Worm (Caenorhabditis elegans): ENCODE measurements around the gene wrb-1.
A peak's percentile ranks its signal among the peaks of the same experiment; 100 is the strongest.

Gene wrb-1

ce11 chrV:1157443-1157842 lies 38.4 kb upstream of the wrb-1 start:
- no peak for TF ChIP-seq lir-3 (tag; optimal IDR thresholded peaks at IDR 0.05; ENCODE audit: poor library complexity)
- TF ChIP-seq ceh-63 (GFP tag; optimal IDR thresholded peaks at IDR 0.05): no peak
- no peak for TF ChIP-seq vab-15 (tag; optimal IDR thresholded peaks at IDR 0.05)
- TF ChIP-seq alr-1 (tag; optimal IDR thresholded peaks at IDR 0.05; ENCODE audit: borderline replicate concordance): no peak
- no peak for TF ChIP-seq elt-2 (tag; optimal IDR thresholded peaks at IDR 0.05)
- TF ChIP-seq Y116A8C.19 (tag; optimal IDR thresholded peaks at IDR 0.05; ENCODE audit: borderline replicate concordance): no peak
- no peak for TF ChIP-seq grh-1 (GFP tag; IDR thresholded peaks at IDR 0.05)
- TF ChIP-seq ceh-82 (tag; optimal IDR thresholded peaks at IDR 0.05): peak in 1 of 3 experiments; percentile 9
- TF ChIP-seq pag-3 (tag; optimal IDR thresholded peaks at IDR 0.05; ENCODE audit: borderline replicate concordance, insufficient read depth): no peak
- TF ChIP-seq lin-14 (GFP tag; optimal IDR thresholded peaks at IDR 0.05): peak; percentile 15
- no peak for TF ChIP-seq mdl-1 (tag; optimal IDR thresholded peaks at IDR 0.05)

- TF ChIP-seq lin-13 (GFP tag; optimal IDR thresholded peaks at IDR 0.05) (no peak), lin-15B (tag; optimal IDR thresholded peaks at IDR 0.05) (no peak), irx-1 (tag; optimal IDR thresholded peaks at IDR 0.05) (no peak), nhr-19 (GFP tag; conservative IDR thresholded peaks at IDR 0.05) (no peak), aly-2 (tag; optimal IDR thresholded peaks at IDR 0.05) (no peak), sptf-1 (tag; optimal IDR thresholded peaks at IDR 0.05) (no peak), swsn-7 (tag; optimal IDR thresholded peaks at IDR 0.05) (no peak), C34B4.2 (tag; optimal IDR thresholded peaks at IDR 0.05) (peak; percentile 11), alr-1 (tag; optimal IDR thresholded peaks at IDR 0.05; ENCODE audit: borderline replicate concordance) (no peak), lir-3 (tag; optimal IDR thresholded peaks at IDR 0.05; ENCODE audit: poor library complexity) (no peak), ztf-4 (tag; optimal IDR thresholded peaks at IDR 0.05) (peak; percentile 69), isw-1 (GFP tag; IDR thresholded peaks at IDR 0.05) (no peak), sox-4 (tag; optimal IDR thresholded peaks at IDR 0.05) (no peak), dsc-1 (tag; optimal IDR thresholded peaks at IDR 0.05) (peak; percentile 30), hpl-2 (GFP tag; optimal IDR thresholded peaks at IDR 0.05) (no peak), egl-27 (tag; optimal IDR thresholded peaks at IDR 0.05) (no peak), rnt-1 (tag; optimal IDR thresholded peaks at IDR 0.05) (peak; percentile 27), fkh-10 (GFP tag; optimal IDR thresholded peaks at IDR 0.05) (peak; percentile 5), unc-130 (tag; optimal IDR thresholded peaks at IDR 0.05) (no peak), nhr-85 (tag) (no peak), xbp-1 (tag; optimal IDR thresholded peaks at IDR 0.05) (no peak), nhr-11 (tag; optimal IDR thresholded peaks at IDR 0.05) (no peak), skn-1 (tag; optimal IDR thresholded peaks at IDR 0.05) (no peak), Y116A8C.19 (tag; optimal IDR thresholded peaks at IDR 0.05; ENCODE audit: borderline replicate concordance) (no peak), fkh-4 (tag; optimal IDR thresholded peaks at IDR 0.05; ENCODE audit: borderline replicate concordance) (no peak), mep-1 (tag; optimal IDR thresholded peaks at IDR 0.05) (no peak), nhr-76 (tag; optimal IDR thresholded peaks at IDR 0.05) (no peak), blmp-1 (tag; optimal IDR thresholded peaks at IDR 0.05) (no peak), nhr-47 (tag; optimal IDR thresholded peaks at IDR 0.05) (peak; percentile 11), nhr-77 (tag; optimal IDR thresholded peaks at IDR 0.05) (no peak), dpl-1 (GFP tag; optimal IDR thresholded peaks at IDR 0.05) (no peak), nhr-237 (tag; optimal IDR thresholded peaks at IDR 0.05) (no peak), lin-39 (tag; optimal IDR thresholded peaks at IDR 0.05) (no peak), lsy-2 (tag; optimal IDR thresholded peaks at IDR 0.05) (peak in 1 of 2 experiments; percentile 6), vab-15 (tag; optimal IDR thresholded peaks at IDR 0.05) (no peak), efl-1 (optimal IDR thresholded peaks at IDR 0.05) (no peak), efl-1 (GFP tag; optimal IDR thresholded peaks at IDR 0.05 in 1 of 2) (no peak), unc-86 (tag; optimal IDR thresholded peaks at IDR 0.05) (no peak), tlp-1 (tag; optimal IDR thresholded peaks at IDR 0.05) (no peak), nhr-71 (tag; optimal IDR thresholded peaks at IDR 0.05) (peak; percentile 4), ama-1 (optimal IDR thresholded peaks at IDR 0.05) (peak; percentile 23), ceh-82 (tag; optimal IDR thresholded peaks at IDR 0.05) (no peak), hlh-17 (GFP tag; optimal IDR thresholded peaks at IDR 0.05; ENCODE audit: borderline replicate concordance) (no peak), nhr-28 (tag; optimal IDR thresholded peaks at IDR 0.05) (no peak), pag-3 (tag; optimal IDR thresholded peaks at IDR 0.05; ENCODE audit: borderline replicate concordance, insufficient read depth) (no peak), ztf-11 (tag; optimal IDR thresholded peaks at IDR 0.05) (no peak)
Measured at ce11 chrV:1158247-1158646, 37.6 kb upstream of the wrb-1 start.
